Fruit fly (Drosophila melanogaster) whole organism, adult: Measurements from ENCODE around the gene CG11655.
A peak's percentile ranks its signal among the peaks of the same experiment; 100 is the strongest.

ENCODE experiments used
- CG11617 ChIP-seq: fragments of 200-800 bp; sonication (Bioruptor generic); optimal IDR thresholded peaks from 2 replicates; lab custom pipeline; 2017; ENCODE audit warnings: mild to moderate bottlenecking, missing biosample characterization, missing genetic modification reagents, missing genetic modification characterization
- CG12768 ChIP-seq: fragments of 200-800 bp; sonication (Bioruptor generic); optimal IDR thresholded peaks from 2 replicates; lab custom pipeline; 2017; ENCODE audit warnings: missing biosample characterization, missing genetic modification characterization, mild to moderate bottlenecking, moderate library complexity, missing genetic modification reagents
- CG14711 ChIP-seq: fragments of 200-800 bp; sonication (Bioruptor generic); optimal IDR thresholded peaks from 2 replicates; lab custom pipeline; 2018; ENCODE audit warnings: missing biosample characterization, mild to moderate bottlenecking, missing genetic modification characterization, moderate library complexity
- CG1620 ChIP-seq: fragments of 200-800 bp; sonication (Bioruptor generic); optimal IDR thresholded peaks from 2 replicates; lab custom pipeline; 2016; ENCODE audit warnings: missing biosample characterization, missing genetic modification characterization
- CG33017 ChIP-seq: fragments of 200-800 bp; sonication (Bioruptor generic); optimal IDR thresholded peaks from 2 replicates; lab custom pipeline; 2018; ENCODE audit warnings: missing biosample characterization, mild to moderate bottlenecking, missing genetic modification characterization, moderate library complexity
- CG5204 ChIP-seq: fragments of 200-800 bp; sonication (Bioruptor generic); optimal IDR thresholded peaks from 2 replicates; lab custom pipeline; 2016; ENCODE audit warnings: missing biosample characterization, missing genetic modification characterization
- CG7045 ChIP-seq: fragments of 200-800 bp; sonication (Bioruptor generic); optimal IDR thresholded peaks from 2 replicates; lab custom pipeline; 2017; ENCODE audit warnings: missing biosample characterization, mild to moderate bottlenecking, missing genetic modification characterization
- CG7101 ChIP-seq: fragments of 200-800 bp; sonication (Bioruptor generic); optimal IDR thresholded peaks from 2 replicates; lab custom pipeline; 2018; ENCODE audit warnings: missing biosample characterization, mild to moderate bottlenecking, missing genetic modification characterization, moderate library complexity
- Clk ChIP-seq: fragments of 200-800 bp; sonication (Bioruptor generic); optimal IDR thresholded peaks from 2 replicates; lab custom pipeline; 2017; ENCODE audit warnings: missing biosample characterization, missing genetic modification characterization
- Crg-1 ChIP-seq: fragments of 200-800 bp; sonication (Bioruptor generic); optimal IDR thresholded peaks from 2 replicates; lab custom pipeline; 2016; ENCODE audit warnings: missing biosample characterization, missing genetic modification characterization
- Hr96 ChIP-seq: fragments of 200-800 bp; sonication (Bioruptor generic); optimal IDR thresholded peaks from 2 replicates; lab custom pipeline; 2016; ENCODE audit warnings: missing biosample characterization, missing genetic modification characterization
- Mnt ChIP-seq: fragments of 200-800 bp; sonication (Bioruptor generic); optimal IDR thresholded peaks from 2 replicates; lab custom pipeline; 2016; ENCODE audit warnings: missing biosample characterization, mild to moderate bottlenecking, missing genetic modification characterization
- bab1 ChIP-seq: fragments of 200-800 bp; sonication (Bioruptor generic); optimal IDR thresholded peaks from 3 replicates; lab custom pipeline; 2019; ENCODE audit warnings: missing biosample characterization, mild to moderate bottlenecking, missing genetic modification characterization, moderate library complexity
- cic ChIP-seq: fragments of 200-800 bp; sonication (Bioruptor generic); optimal IDR thresholded peaks from 2 replicates; lab custom pipeline; 2017; ENCODE audit warnings: missing biosample characterization, mild to moderate bottlenecking, missing genetic modification characterization, moderate library complexity
- cnc ChIP-seq, 2 experiments: fragments of >200 bp; optimal IDR thresholded peaks; 2 replicates each; lab custom pipeline; 2017
- kay ChIP-seq: fragments of 200-800 bp; sonication (Bioruptor generic); peaks from one replicate; lab custom pipeline; 2016; ENCODE audit warnings: missing biosample characterization, missing genetic modification characterization, borderline replicate concordance
- ovo ChIP-seq: fragments of 200-800 bp; sonication (Bioruptor generic); optimal IDR thresholded peaks from 2 replicates; lab custom pipeline; 2016; ENCODE audit warnings: missing biosample characterization, missing genetic modification characterization
- pad ChIP-seq: fragments of 200-800 bp; sonication (Bioruptor generic); optimal IDR thresholded peaks from 3 replicates; lab custom pipeline; 2017; ENCODE audit warnings: missing biosample characterization, missing genetic modification characterization, mild to moderate bottlenecking, moderate library complexity, missing genetic modification reagents
- tj ChIP-seq: fragments of 200-800 bp; sonication (Bioruptor generic); optimal IDR thresholded peaks from 3 replicates; lab custom pipeline; 2017; ENCODE audit warnings: missing biosample characterization, mild to moderate bottlenecking, missing genetic modification characterization, moderate library complexity
- toe ChIP-seq: fragments of 200-800 bp; sonication (Bioruptor generic); optimal IDR thresholded peaks from 2 replicates; lab custom pipeline; 2016; ENCODE audit warnings: missing biosample characterization, missing genetic modification characterization

Gene CG11655

DNA sequence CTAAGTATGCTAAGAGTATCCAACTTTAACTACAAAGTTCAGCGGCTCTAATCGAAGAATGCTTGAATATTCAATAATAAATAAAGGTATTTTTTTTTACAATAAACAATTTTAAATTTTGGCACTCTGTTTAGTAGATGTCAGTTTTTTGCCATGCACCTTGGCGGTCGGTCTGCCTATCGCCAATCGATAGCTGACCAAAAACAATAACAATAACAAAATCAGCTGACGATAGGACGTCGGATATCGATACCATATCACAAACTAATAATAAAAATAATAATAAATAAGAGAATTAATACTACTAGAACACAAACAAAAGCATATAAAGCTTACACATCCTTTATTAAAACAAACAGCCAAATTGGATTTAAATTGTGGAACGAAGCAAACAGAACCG lies 33.4 kb downstream of the CG11655 start, which contains the start of gene Gmap:
Gmap (plus strand) TSS at position 241 of the 400 bp plus-strand sequence.
- TF ChIP-seq toe (GFP tag; lab: Kevin White, UChicago) = no peak
- peak; percentile 15 for TF ChIP-seq CG14711 (tag; lab: Kevin White, UChicago)
- TF ChIP-seq kay (GFP tag; lab: Kevin White, UChicago) = peak; percentile 57
- TF ChIP-seq CG7045 (GFP tag; lab: Kevin White, UChicago) = no peak
- TF ChIP-seq bab1 (GFP tag; lab: Kevin White, UChicago) = peak; percentile 39

DNA sequence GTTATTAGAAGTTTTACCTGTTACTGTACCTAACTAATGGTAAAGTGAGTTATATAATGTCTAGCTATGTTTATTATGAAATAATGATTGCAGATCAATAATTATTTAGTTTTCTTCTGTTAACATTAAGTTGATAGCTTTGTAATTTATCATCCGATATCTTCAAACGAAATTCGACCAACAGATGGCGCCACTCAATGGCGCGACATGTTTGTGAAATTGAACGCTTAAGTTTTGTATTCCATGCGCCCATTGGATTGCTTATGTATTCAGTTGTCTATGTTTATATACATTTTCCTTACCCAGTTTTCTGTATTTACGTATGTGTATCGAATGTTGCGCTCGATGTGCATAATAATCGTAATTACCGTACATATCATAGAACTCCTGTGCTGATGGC lies 37.2 kb downstream of the CG11655 start:
- TF ChIP-seq toe (GFP tag; lab: Kevin White, UChicago) (no peak), CG7045 (GFP tag; lab: Kevin White, UChicago) (no peak), CG11617 (GFP tag; lab: Kevin White, UChicago) (no peak), CG14711 (tag; lab: Kevin White, UChicago) (no peak), tj (GFP tag; lab: Kevin White, UChicago) (no peak), bab1 (GFP tag; lab: Kevin White, UChicago) (no peak)

dm6 chrX:15495600-15496379 lies 42.5 kb downstream of the CG11655 start:
- no peak for TF ChIP-seq Hr96 (GFP tag; lab: Kevin White, UChicago)
- TF ChIP-seq toe (GFP tag; lab: Kevin White, UChicago) = no peak
- TF ChIP-seq bab1 (GFP tag; lab: Kevin White, UChicago) = no peak
- no peak for TF ChIP-seq pad (GFP tag; lab: Kevin White, UChicago)
- TF ChIP-seq CG5204 (GFP tag; lab: Kevin White, UChicago) = no peak
- no peak for TF ChIP-seq cnc (optimal IDR thresholded peaks at IDR 0.05; lab: Kevin White, UChicago)
- TF ChIP-seq CG12768 (GFP tag; lab: Kevin White, UChicago) = no peak
- TF ChIP-seq Mnt (GFP tag; lab: Kevin White, UChicago) = no peak

DNA sequence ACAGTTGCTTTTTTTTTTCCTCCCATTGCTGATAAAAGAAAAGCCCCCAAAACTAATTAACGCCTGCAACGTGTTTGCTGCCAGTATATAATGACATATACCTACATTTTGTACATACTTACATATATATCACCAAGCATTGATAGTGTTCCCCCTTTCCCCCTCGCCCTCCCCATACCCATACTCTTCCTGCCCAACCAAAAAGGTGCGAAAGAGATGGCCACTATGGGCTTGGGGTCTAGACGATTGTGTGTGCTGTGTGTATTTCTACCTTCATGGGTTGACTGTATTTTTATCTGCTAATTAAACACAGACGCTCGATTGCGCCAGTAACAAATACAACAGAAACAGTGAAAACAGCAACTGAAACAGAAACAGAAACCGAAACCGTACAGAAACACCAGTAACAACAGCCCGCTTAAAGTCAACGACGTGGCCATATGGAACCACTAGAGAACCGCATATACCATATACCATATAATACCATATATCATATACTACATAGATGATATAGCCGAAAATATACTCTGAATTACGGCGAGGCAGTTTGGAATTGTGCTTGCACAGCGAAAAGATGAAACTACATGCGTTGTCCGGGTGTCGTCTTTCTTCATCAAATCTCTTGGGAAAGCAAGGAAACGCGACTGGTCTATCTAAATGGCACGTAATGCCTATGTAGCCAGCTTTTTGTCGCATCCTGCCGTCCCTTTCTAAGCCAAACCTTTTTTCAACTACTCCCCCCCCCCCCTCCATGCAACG lies 43.6 kb downstream of the CG11655 start:
- TF ChIP-seq cic = peak; percentile 22
- peak; percentile 90 for TF ChIP-seq tj (GFP tag; lab: Kevin White, UChicago)
- TF ChIP-seq cnc (optimal IDR thresholded peaks at IDR 0.05; lab: Kevin White, UChicago) = no peak

dm6 chrX:15497440-15498271 lies 44.4 kb downstream of the CG11655 start:
- TF ChIP-seq CG5204 (GFP tag; lab: Kevin White, UChicago) (peak; percentile 3), tj (GFP tag; lab: Kevin White, UChicago) (peak; percentile 96), Hr96 (GFP tag; lab: Kevin White, UChicago) (peak; percentile 30), CG33017 (no peak), bab1 (GFP tag; lab: Kevin White, UChicago) (no peak), CG7045 (GFP tag; lab: Kevin White, UChicago) (no peak), CG12768 (GFP tag; lab: Kevin White, UChicago) (no peak), pad (GFP tag; lab: Kevin White, UChicago) (peak; percentile 54), CG1620 (no peak), CG7101 (tag; lab: Kevin White, UChicago) (peak; percentile 58), CG11617 (GFP tag; lab: Kevin White, UChicago) (peak; percentile 17), toe (GFP tag; lab: Kevin White, UChicago) (no peak), cic (no peak), Crg-1 (GFP tag; lab: Kevin White, UChicago) (peak; percentile 0), CG14711 (tag; lab: Kevin White, UChicago) (peak; percentile 27)

DNA sequence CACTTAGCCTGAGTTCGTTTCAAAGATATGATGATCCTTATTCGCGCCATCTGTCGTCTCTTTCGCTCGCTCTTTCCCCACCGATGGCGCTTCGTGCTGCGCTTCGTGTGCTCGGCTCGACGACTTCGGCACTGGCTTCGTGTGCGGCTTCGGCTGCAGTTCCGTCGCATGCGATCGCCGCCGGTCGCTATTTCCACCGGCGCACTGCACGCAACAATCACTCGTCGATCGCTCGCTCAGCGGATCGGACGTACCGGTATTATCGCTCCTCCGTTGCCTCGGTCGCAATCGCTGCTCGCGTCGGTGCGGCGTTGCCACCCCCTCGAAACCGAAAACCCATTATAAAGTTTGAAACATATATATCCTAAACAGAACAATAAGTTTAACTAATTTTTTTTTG lies 45.5 kb downstream of the CG11655 start:
- TF ChIP-seq toe (GFP tag; lab: Kevin White, UChicago) (no peak), Clk (GFP tag; lab: Kevin White, UChicago) (no peak), pad (GFP tag; lab: Kevin White, UChicago) (peak; percentile 94), CG14711 (tag; lab: Kevin White, UChicago) (no peak), Crg-1 (GFP tag; lab: Kevin White, UChicago) (no peak), CG11617 (GFP tag; lab: Kevin White, UChicago) (peak; percentile 30), CG7045 (GFP tag; lab: Kevin White, UChicago) (no peak), Hr96 (GFP tag; lab: Kevin White, UChicago) (peak; percentile 27), CG33017 (no peak), bab1 (GFP tag; lab: Kevin White, UChicago) (peak; percentile 59), kay (GFP tag; lab: Kevin White, UChicago) (no peak), tj (GFP tag; lab: Kevin White, UChicago) (peak; percentile 73), CG12768 (GFP tag; lab: Kevin White, UChicago) (peak; percentile 34), cnc (optimal IDR thresholded peaks at IDR 0.05; lab: Kevin White, UChicago) (no peak), Mnt (GFP tag; lab: Kevin White, UChicago) (peak; percentile 73), ovo (GFP tag; lab: Kevin White, UChicago) (no peak), CG7101 (tag; lab: Kevin White, UChicago) (peak; percentile 31), CG5204 (GFP tag; lab: Kevin White, UChicago) (no peak), cic (peak; percentile 8), CG1620 (peak; percentile 52)
